In genomic region chr2L:14745068-14745467, dm6 we compare ENCODE assay signal across 1 fruit fly cellular context.
TF ChIP-seq lines count a peak whose summit lies in the region.

Gene CG42587, minus strand, starts transcription at chr2L:14745210.

TF ChIP-seq in whole organism, embryonic, 481 proteins besides CTCF, POLR2A, EP300 and RAD21 (continued from another document):
- TF ChIP-seq lab (GFP tag; optimal IDR thresholded peaks at IDR 0.05; lab: Kevin White, UChicago) (peak; percentile 6), CG43689 (GFP tag; IDR thresholded peaks at IDR 0.05; lab: Robert Waterston, UW) (no peak), chm (GFP tag; IDR thresholded peaks at IDR 0.05; lab: Robert Waterston, UW) (no peak), ase (GFP tag; IDR thresholded peaks at IDR 0.05; lab: Robert Waterston, UW) (no peak)
